Fruit fly (Drosophila melanogaster): ENCODE measurements around the gene Or74a.

Or74a gene

DNA sequence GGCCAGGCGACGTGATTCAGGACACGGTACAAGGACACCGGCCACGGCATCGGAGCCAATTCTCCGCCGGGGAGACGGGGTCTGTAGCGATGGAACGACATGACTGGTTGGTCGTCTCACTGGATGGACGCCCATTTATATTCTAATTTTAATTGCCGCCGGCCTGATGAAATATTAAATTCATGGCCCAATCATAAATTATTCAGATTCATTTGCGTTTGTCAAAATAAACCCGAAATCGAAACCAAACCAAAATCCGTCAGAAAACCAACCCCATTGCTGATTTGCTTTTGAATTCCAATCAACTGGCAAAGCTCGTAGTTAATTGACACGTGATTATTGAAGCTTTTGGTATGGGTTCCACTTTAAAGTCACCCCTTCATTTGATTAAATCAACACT is at the start of gene Or74a:
TSS of gene Or74a (minus strand) at position 101 of the 400 bp plus-strand sequence.
- TF ChIP-seq CG15710 (tag; optimal IDR thresholded peaks at IDR 0.05) (no peak), CG13204 (GFP tag; optimal IDR thresholded peaks at IDR 0.05) (no peak), CG12605 (GFP tag; IDR thresholded peaks at IDR 0.05) (no peak), CG8159 (tag; optimal IDR thresholded peaks at IDR 0.05) (no peak), rn (GFP tag; IDR thresholded peaks at IDR 0.05) (no peak), CG9948 (tag; optimal IDR thresholded peaks at IDR 0.05) (no peak)

DNA sequence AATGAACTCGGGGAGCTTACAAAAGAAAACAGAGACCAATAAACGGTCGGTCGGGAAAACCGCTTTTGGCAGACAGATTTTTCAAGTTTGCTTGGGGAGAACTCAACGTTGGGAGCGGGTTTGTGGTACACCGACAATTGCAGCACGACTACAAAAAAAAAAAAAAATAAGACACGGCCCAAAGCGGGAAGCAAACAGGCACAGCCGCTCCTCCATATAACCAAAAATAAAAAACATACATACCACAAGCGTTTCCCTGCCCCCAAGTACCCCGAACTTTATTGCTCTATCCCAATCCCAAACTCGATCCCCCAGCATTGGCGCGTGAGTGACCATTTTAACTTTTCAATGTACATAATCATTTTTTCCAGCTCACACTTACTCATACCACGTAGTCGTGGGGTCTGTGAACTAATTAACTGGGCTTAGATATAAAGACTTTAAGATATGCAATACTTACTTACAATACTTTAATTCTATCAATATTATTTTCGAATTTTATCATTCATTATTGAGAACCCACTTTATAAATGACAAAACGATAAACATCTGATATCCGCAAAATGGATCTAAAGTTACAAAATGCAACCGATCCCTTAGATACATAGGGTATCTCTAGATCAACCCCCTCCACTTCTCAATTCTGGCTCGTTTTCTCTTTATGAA is 46.1 kb upstream of the Or74a start:
- TF ChIP-seq gl (tag; optimal IDR thresholded peaks at IDR 0.05) (no peak), CG13204 (GFP tag; optimal IDR thresholded peaks at IDR 0.05) (no peak), Pif1B (GFP tag; optimal IDR thresholded peaks at IDR 0.05) (no peak), Snoo (tag; optimal IDR thresholded peaks at IDR 0.05) (no peak), CG14655 (GFP tag; optimal IDR thresholded peaks at IDR 0.05) (peak; percentile 48), CG10348 (GFP tag; IDR thresholded peaks at IDR 0.05) (no peak), Ets98B (GFP tag; IDR thresholded peaks at IDR 0.05) (peak; percentile 53; the same call in 1 of the 2 replicates), Pif1A (GFP tag; optimal IDR thresholded peaks at IDR 0.05) (no peak), CG12605 (GFP tag; IDR thresholded peaks at IDR 0.05) (no peak), CG32121 (GFP tag; IDR thresholded peaks at IDR 0.05) (peak; percentile 47; the same call in 1 of the 2 replicates), CG4496 (GFP tag; IDR thresholded peaks at IDR 0.05) (peak; percentile 67; the same call in 2 of the 3 replicates), fd96Ca (GFP tag; IDR thresholded peaks at IDR 0.05) (peak; percentile 46; the same call in 2 of the 3 replicates), EcR (GFP tag; optimal IDR thresholded peaks at IDR 0.05) (no peak), CG9948 (tag; optimal IDR thresholded peaks at IDR 0.05) (no peak), CG17806 (tag; optimal IDR thresholded peaks at IDR 0.05) (no peak), rn (GFP tag; IDR thresholded peaks at IDR 0.05) (no peak), CG8159 (tag; optimal IDR thresholded peaks at IDR 0.05) (no peak), CG34367 (tag; optimal IDR thresholded peaks at IDR 0.05) (no peak), CG15710 (tag; optimal IDR thresholded peaks at IDR 0.05) (no peak), D1 (tag; optimal IDR thresholded peaks at IDR 0.05) (no peak), CG8301 (tag; optimal IDR thresholded peaks at IDR 0.05) (peak; percentile 52)

dm6 chr3L:17366936-17367335 is 38.0 kb upstream of the Or74a start:
- TF ChIP-seq CG8301 (tag; optimal IDR thresholded peaks at IDR 0.05) (no peak), Ets98B (GFP tag; IDR thresholded peaks at IDR 0.05) (no peak), gl (tag; optimal IDR thresholded peaks at IDR 0.05) (no peak), EcR (GFP tag; optimal IDR thresholded peaks at IDR 0.05) (no peak), CG17806 (tag; optimal IDR thresholded peaks at IDR 0.05) (no peak), CG13204 (GFP tag; optimal IDR thresholded peaks at IDR 0.05) (no peak), CG12605 (GFP tag; IDR thresholded peaks at IDR 0.05) (no peak), CG15710 (tag; optimal IDR thresholded peaks at IDR 0.05) (no peak), CG34367 (tag; optimal IDR thresholded peaks at IDR 0.05) (no peak), fd96Ca (GFP tag; IDR thresholded peaks at IDR 0.05) (no peak), CG9948 (tag; optimal IDR thresholded peaks at IDR 0.05) (no peak)

dm6 chr3L:17364023-17364422 is 35.1 kb upstream of the Or74a start:
- TF ChIP-seq CG10348 (GFP tag; IDR thresholded peaks at IDR 0.05) (no peak), CG32121 (GFP tag; IDR thresholded peaks at IDR 0.05) (no peak), CG15710 (tag; optimal IDR thresholded peaks at IDR 0.05) (no peak), fd96Ca (GFP tag; IDR thresholded peaks at IDR 0.05) (no peak), CG12605 (GFP tag; IDR thresholded peaks at IDR 0.05) (no peak), CG4496 (GFP tag; IDR thresholded peaks at IDR 0.05) (no peak), CG17806 (tag; optimal IDR thresholded peaks at IDR 0.05) (no peak), CG9948 (tag; optimal IDR thresholded peaks at IDR 0.05) (no peak), D1 (tag; optimal IDR thresholded peaks at IDR 0.05) (no peak), EcR (GFP tag; optimal IDR thresholded peaks at IDR 0.05) (no peak), CG8301 (tag; optimal IDR thresholded peaks at IDR 0.05) (no peak), CG14655 (GFP tag; optimal IDR thresholded peaks at IDR 0.05) (no peak), Pif1A (GFP tag; optimal IDR thresholded peaks at IDR 0.05) (no peak)

dm6 chr3L:17362940-17363339 is 34.0 kb upstream of the Or74a start:
- TF ChIP-seq CG15710 (tag; optimal IDR thresholded peaks at IDR 0.05) (no peak), gl (tag; optimal IDR thresholded peaks at IDR 0.05) (no peak), rn (GFP tag; IDR thresholded peaks at IDR 0.05) (no peak), CG13204 (GFP tag; optimal IDR thresholded peaks at IDR 0.05) (no peak), CG32121 (GFP tag; IDR thresholded peaks at IDR 0.05) (no peak), CG8159 (tag; optimal IDR thresholded peaks at IDR 0.05) (no peak), Pif1A (GFP tag; optimal IDR thresholded peaks at IDR 0.05) (no peak), CG17806 (tag; optimal IDR thresholded peaks at IDR 0.05) (no peak), Snoo (tag; optimal IDR thresholded peaks at IDR 0.05) (no peak), EcR (GFP tag; optimal IDR thresholded peaks at IDR 0.05) (no peak), CG34367 (tag; optimal IDR thresholded peaks at IDR 0.05) (no peak)

- TF ChIP-seq Pif1A (GFP tag; optimal IDR thresholded peaks at IDR 0.05) (no peak), CG17806 (tag; optimal IDR thresholded peaks at IDR 0.05) (no peak), CG8301 (tag; optimal IDR thresholded peaks at IDR 0.05) (no peak), CG9948 (tag; optimal IDR thresholded peaks at IDR 0.05) (no peak), Ets98B (GFP tag; IDR thresholded peaks at IDR 0.05) (no peak), rn (GFP tag; IDR thresholded peaks at IDR 0.05) (no peak), CG14655 (GFP tag; optimal IDR thresholded peaks at IDR 0.05) (no peak), Pif1B (GFP tag; optimal IDR thresholded peaks at IDR 0.05) (no peak), Snoo (tag; optimal IDR thresholded peaks at IDR 0.05) (no peak), CG32121 (GFP tag; IDR thresholded peaks at IDR 0.05) (no peak)
Measured at dm6 chr3L:17361925-17362324, 33.0 kb upstream of the Or74a start.
